Worm (Caenorhabditis elegans): Measurements from ENCODE around the gene pgp-6.

ce11 chrX:10914421-10915277, 37.4 kb upstream of the pgp-6 start:
- TF ChIP-seq nhr-77 (tag; optimal IDR thresholded peaks at IDR 0.05) (no peak), nhr-237 (tag; optimal IDR thresholded peaks at IDR 0.05) (no peak), zag-1 (tag; optimal IDR thresholded peaks at IDR 0.05) (no peak), aly-2 (tag; optimal IDR thresholded peaks at IDR 0.05) (no peak), ceh-63 (GFP tag; optimal IDR thresholded peaks at IDR 0.05) (no peak), lsy-2 (tag; optimal IDR thresholded peaks at IDR 0.05) (no peak), Y116A8C.19 (tag; optimal IDR thresholded peaks at IDR 0.05; ENCODE audit: borderline replicate concordance) (no peak), snpc-4 (tag; optimal IDR thresholded peaks at IDR 0.05) (no peak), lin-15B (tag; optimal IDR thresholded peaks at IDR 0.05) (no peak), nhr-71 (tag; optimal IDR thresholded peaks at IDR 0.05) (peak; percentile 8), tbx-2 (tag; optimal IDR thresholded peaks at IDR 0.05) (no peak), hpl-2 (GFP tag; optimal IDR thresholded peaks at IDR 0.05) (no peak), fos-1 (tag; optimal IDR thresholded peaks at IDR 0.05) (no peak), nhr-11 (tag; optimal IDR thresholded peaks at IDR 0.05) (no peak)

Measured in whole organism, L1 larva.